Fruit fly (Drosophila melanogaster): Measurements from ENCODE around the gene CG8891.

Gene CG8891

dm6 chr2L:4971329-4971798, 7.8 kb downstream of the CG8891 start, which contains the start of gene CG14043:
Gene CG14043 (plus strand): TSS chr2L:4971702.
- TF ChIP-seq HLH106 (tag; optimal IDR thresholded peaks at IDR 0.05) (peak; percentile 2), Sp1 (GFP tag; optimal IDR thresholded peaks at IDR 0.05) (no peak), h (GFP tag; optimal IDR thresholded peaks at IDR 0.05) (no peak), lola (GFP tag; optimal IDR thresholded peaks at IDR 0.05) (no peak), Hnf4 (GFP tag; optimal IDR thresholded peaks at IDR 0.05) (no peak), sage (GFP tag; optimal IDR thresholded peaks at IDR 0.05) (no peak), Rel (GFP tag; optimal IDR thresholded peaks at IDR 0.05) (no peak), Rel (tag; optimal IDR thresholded peaks at IDR 0.05) (peak; percentile 51), Dfd (GFP tag; optimal IDR thresholded peaks at IDR 0.05) (no peak), CrebA (GFP tag; optimal IDR thresholded peaks at IDR 0.05; ENCODE audit: borderline replicate concordance) (no peak), Jra (GFP tag; optimal IDR thresholded peaks at IDR 0.05) (no peak), Myc (optimal IDR thresholded peaks at IDR 0.05) (peak; percentile 46)

- TF ChIP-seq Hr83 (GFP tag; optimal IDR thresholded peaks at IDR 0.05; ENCODE audit: poor library complexity, severe bottlenecking) (no peak), Myc (optimal IDR thresholded peaks at IDR 0.05) (peak; percentile 1), pan (optimal IDR thresholded peaks at IDR 0.05) (no peak)
Observed at dm6 chr2L:4968767-4969166, 10.4 kb downstream of the CG8891 start, which contains the start of the genes Scox and Polr1C. Gene Scox (minus strand): TSS chr2L:4968935. Gene Polr1C (plus strand): TSS chr2L:4969004.

- TF ChIP-seq dmrt93B (GFP tag; optimal IDR thresholded peaks at IDR 0.05) (no peak), woc (GFP tag; optimal IDR thresholded peaks at IDR 0.05) (no peak), psq (GFP tag; optimal IDR thresholded peaks at IDR 0.05) (no peak), ey (GFP tag; optimal IDR thresholded peaks at IDR 0.05) (no peak), dsf (GFP tag; optimal IDR thresholded peaks at IDR 0.05; ENCODE audit: borderline replicate concordance) (no peak), Sp1 (GFP tag; optimal IDR thresholded peaks at IDR 0.05) (no peak), lola (GFP tag; optimal IDR thresholded peaks at IDR 0.05) (no peak), OdsH (GFP tag; optimal IDR thresholded peaks at IDR 0.05) (no peak)
Observed at dm6 chr2L:4967511-4967910, 11.7 kb downstream of the CG8891 start, which contains the start of gene eIF3i. Gene eIF3i (minus strand): TSS chr2L:4967775.

- TF ChIP-seq brk (GFP tag; optimal IDR thresholded peaks at IDR 0.05) = no peak
- TF ChIP-seq dsf (GFP tag; optimal IDR thresholded peaks at IDR 0.05; ENCODE audit: borderline replicate concordance) = no peak
- no peak for TF ChIP-seq ey (GFP tag; optimal IDR thresholded peaks at IDR 0.05)
- no peak for TF ChIP-seq Vsx2 (GFP tag; optimal IDR thresholded peaks at IDR 0.05; ENCODE audit: partially characterized antibody)
- TF ChIP-seq Dif (GFP tag; optimal IDR thresholded peaks at IDR 0.05; ENCODE audit: partially characterized antibody) = no peak
- TF ChIP-seq dmrt93B (GFP tag; optimal IDR thresholded peaks at IDR 0.05) = no peak
- TF ChIP-seq CrebA (GFP tag; optimal IDR thresholded peaks at IDR 0.05; ENCODE audit: borderline replicate concordance) = no peak
- TF ChIP-seq Sp1 (GFP tag; optimal IDR thresholded peaks at IDR 0.05) = no peak
- TF ChIP-seq dl (GFP tag; optimal IDR thresholded peaks at IDR 0.05; ENCODE audit: insufficient read depth in 1 of 2, partially characterized antibody in 2 of 2) = no peak
- TF ChIP-seq Hr78 (GFP tag; optimal IDR thresholded peaks at IDR 0.05) = no peak
- no peak for TF ChIP-seq pan (optimal IDR thresholded peaks at IDR 0.05)
- TF ChIP-seq usp (GFP tag; optimal IDR thresholded peaks at IDR 0.05) = no peak
- TF ChIP-seq Myc (optimal IDR thresholded peaks at IDR 0.05) = no peak
- no peak for TF ChIP-seq CG9705 (GFP tag; optimal IDR thresholded peaks at IDR 0.05)
- TF ChIP-seq Dfd (GFP tag; optimal IDR thresholded peaks at IDR 0.05) = no peak
- no peak for TF ChIP-seq GATAd (GFP tag; optimal IDR thresholded peaks at IDR 0.05)
- TF ChIP-seq woc (GFP tag; optimal IDR thresholded peaks at IDR 0.05) = no peak
- TF ChIP-seq sage (GFP tag; optimal IDR thresholded peaks at IDR 0.05) = no peak
- TF ChIP-seq jim (GFP tag; optimal IDR thresholded peaks at IDR 0.05) = no peak
- no peak for TF ChIP-seq fru (GFP tag; optimal IDR thresholded peaks at IDR 0.05)
Observed at dm6 chr2L:4965923-4966322, 13.3 kb downstream of the CG8891 start.

dm6 chr2L:4965420-4965819, 13.8 kb downstream of the CG8891 start, which contains the start of gene CG34125:
Gene CG34125 (plus strand): TSS chr2L:4965673.
- TF ChIP-seq fru (GFP tag; optimal IDR thresholded peaks at IDR 0.05) = no peak
- peak; percentile 88 for TF ChIP-seq Myc (optimal IDR thresholded peaks at IDR 0.05)
- peak; percentile 24 for TF ChIP-seq OdsH (GFP tag; optimal IDR thresholded peaks at IDR 0.05)
- TF ChIP-seq Dif (GFP tag; optimal IDR thresholded peaks at IDR 0.05; ENCODE audit: partially characterized antibody) = no peak
- no peak for TF ChIP-seq tai (GFP tag; optimal IDR thresholded peaks at IDR 0.05)
- no peak for TF ChIP-seq sage (GFP tag; optimal IDR thresholded peaks at IDR 0.05)
- no peak for TF ChIP-seq Dfd (GFP tag; optimal IDR thresholded peaks at IDR 0.05)
- TF ChIP-seq Vsx2 (GFP tag; optimal IDR thresholded peaks at IDR 0.05; ENCODE audit: partially characterized antibody) = no peak
- no peak for TF ChIP-seq Abd-B (GFP tag; optimal IDR thresholded peaks at IDR 0.05)
- TF ChIP-seq foxo (GFP tag; optimal IDR thresholded peaks at IDR 0.05) = no peak
- no peak for TF ChIP-seq brk (GFP tag; optimal IDR thresholded peaks at IDR 0.05)
- TF ChIP-seq CG9705 (GFP tag; optimal IDR thresholded peaks at IDR 0.05) = peak; percentile 24
- no peak for TF ChIP-seq pan (optimal IDR thresholded peaks at IDR 0.05)
- no peak for TF ChIP-seq CG32264 (GFP tag; optimal IDR thresholded peaks at IDR 0.05)
- TF ChIP-seq jim (GFP tag; optimal IDR thresholded peaks at IDR 0.05) = no peak
- no peak for TF ChIP-seq Mio (GFP tag; optimal IDR thresholded peaks at IDR 0.05)
- no peak for TF ChIP-seq rgr (GFP tag; optimal IDR thresholded peaks at IDR 0.05)
- TF ChIP-seq HLH106 (tag; optimal IDR thresholded peaks at IDR 0.05) = peak; percentile 53
